Worm (Caenorhabditis elegans) whole organism, L4/young adult: Measurements from ENCODE around the gene T13C5.10.

Source experiments
- dao-5 ChIP-seq: sonication (generic microtip); optimal IDR thresholded peaks from 2 replicates; lab custom pipeline; 2016; ENCODE audit warnings: missing genotype, missing genetic modification characterization, moderate library complexity, missing compliant biosample characterization
- him-1 ChIP-seq: sonication (generic microtip); optimal IDR thresholded peaks from 2 replicates; lab custom pipeline; 2016; ENCODE audit warnings: missing genotype, missing genetic modification reagents, missing genetic modification characterization, missing compliant biosample characterization

ce11 chrX:6235443-6235842 is 47.5 kb downstream of the T13C5.10 start, which contains the start of gene hsp-43:
- TF ChIP-seq him-1 (tag; lab: Kevin White, UChicago) (no peak), dao-5 (tag; lab: Kevin White, UChicago) (no peak)
